Worm (Caenorhabditis elegans) whole organism, L1 larva: ENCODE data around the gene EGAP1.1.

Experiments used
- egl-27 ChIP-seq, 2 experiments: fragments of 150-350 bp in 1 of 2; sonication (generic microtip); optimal IDR thresholded peaks; 3 replicates each; lab custom pipeline; 2017 to 2018; ENCODE audit warnings: missing biosample characterization in 2 of 2, missing genetic modification characterization in 2 of 2, missing genetic modification reagents in 2 of 2
- fkh-4 ChIP-seq: sonication (generic microtip); optimal IDR thresholded peaks from 2 replicates; lab custom pipeline; 2016; ENCODE audit warnings: missing compliant biosample characterization, missing genetic modification characterization, borderline replicate concordance
- mab-9 ChIP-seq: fragments of 200-800 bp; sonication (Bioruptor generic); IDR thresholded peaks from 2 replicates; pipeline ENCODE4 v1.3.6; 2022; ENCODE audit warnings: missing genetic modification reagents, missing genetic modification characterization, missing compliant biosample characterization
- pqm-1 ChIP-seq: sonication (generic microtip); optimal IDR thresholded peaks from 3 replicates; lab custom pipeline; 2017; ENCODE audit warnings: missing biosample characterization, missing genetic modification characterization
- unc-62 ChIP-seq: fragments of 150-350 bp; optimal IDR thresholded peaks from 2 replicates; lab custom pipeline; 2014; ENCODE audit warnings: missing biosample characterization, missing genetic modification reagents, missing genetic modification characterization
- unc-98 ChIP-seq: fragments of 200-800 bp; sonication (Bioruptor generic); IDR thresholded peaks from 2 replicates; pipeline ENCODE4 v1.3.6; 2022; ENCODE audit warnings: missing genetic modification characterization, missing compliant biosample characterization

- no peak for TF ChIP-seq egl-27 (tag; optimal IDR thresholded peaks at IDR 0.05; lab: Kevin White, UChicago)
- no peak for TF ChIP-seq unc-62 (GFP tag; lab: Kevin White, UChicago)
- no peak for TF ChIP-seq fkh-4 (tag; lab: Kevin White, UChicago)
- TF ChIP-seq mab-9 (GFP tag; lab: Robert Waterston, UW), result no peak
- TF ChIP-seq pqm-1 (tag; lab: Kevin White, UChicago), result no peak
- TF ChIP-seq unc-98 (GFP tag; lab: Robert Waterston, UW), result no peak
Measured at ce11 chrIII:5938790-5939452, 1.9 kb upstream of the EGAP1.1 start.
